Fruit fly (Drosophila melanogaster) whole organism, embryonic: ENCODE measurements around the gene Pk34A.

ENCODE experiments used
- Atf-2 ChIP-seq: fragments of 200-800 bp; sonication (Bioruptor generic); optimal IDR thresholded peaks from 2 replicates; lab custom pipeline; 2016; ENCODE audit warnings: missing biosample characterization, missing genetic modification characterization
- Atf6 ChIP-seq: fragments of 200-800 bp; sonication (Bioruptor generic); IDR thresholded peaks from 2 replicates; pipeline ENCODE4 v1.3.6; 2022; ENCODE audit warnings: missing biosample characterization, missing genetic modification characterization
- CG1024 ChIP-seq: fragments of 200-800 bp; sonication (Bioruptor generic); IDR thresholded peaks from 2 replicates; pipeline ENCODE4 v1.3.6; 2022; ENCODE audit warnings: missing biosample characterization, missing genetic modification characterization
- CG11560 ChIP-seq: fragments of 200-800 bp; sonication (Bioruptor generic); IDR thresholded peaks from 3 replicates; pipeline ENCODE4 v1.3.6; 2022; ENCODE audit warnings: missing biosample characterization, missing genetic modification characterization
- CG12744 ChIP-seq: fragments of 200-800 bp; sonication (Bioruptor generic); optimal IDR thresholded peaks from 2 replicates; lab custom pipeline; 2016; ENCODE audit warnings: missing biosample characterization, missing genetic modification characterization
- CG12769 ChIP-seq: fragments of 200-800 bp; sonication (Bioruptor generic); optimal IDR thresholded peaks from 2 replicates; lab custom pipeline; 2019; ENCODE audit warnings: missing biosample characterization, mild to moderate bottlenecking, missing genetic modification characterization, moderate library complexity
- CG14860 ChIP-seq: fragments of 200-800 bp; sonication (Bioruptor generic); IDR thresholded peaks from 3 replicates; pipeline ENCODE4 v1.3.6; 2022; ENCODE audit warnings: missing biosample characterization, missing genetic modification characterization; ENCODE audit not compliant: partially characterized antibody
- CG17186 ChIP-seq: fragments of 200-800 bp; sonication (Bioruptor generic); optimal IDR thresholded peaks from 3 replicates; lab custom pipeline; 2017; ENCODE audit warnings: missing biosample characterization, missing genetic modification reagents, missing genetic modification characterization
- CG18764 ChIP-seq: fragments of 200-800 bp; sonication (Bioruptor generic); optimal IDR thresholded peaks from 3 replicates; lab custom pipeline; 2016; ENCODE audit warnings: missing biosample characterization, missing genetic modification characterization
- CG2116 ChIP-seq: fragments of 200-800 bp; sonication (Bioruptor generic); optimal IDR thresholded peaks from 3 replicates; lab custom pipeline; 2018; ENCODE audit warnings: missing biosample characterization, mild to moderate bottlenecking, missing genetic modification characterization
- CG30431 ChIP-seq: fragments of 200-800 bp; sonication (Bioruptor generic); optimal IDR thresholded peaks from 2 replicates; lab custom pipeline; 2017; ENCODE audit warnings: missing biosample characterization, missing genetic modification characterization
- CG31441 ChIP-seq: fragments of 200-800 bp; sonication (Bioruptor generic); IDR thresholded peaks from 2 replicates; pipeline ENCODE4 v1.3.6; 2022; ENCODE audit warnings: missing biosample characterization, missing genetic modification characterization
- CG32767 ChIP-seq: fragments of 200-800 bp; sonication (Bioruptor generic); IDR thresholded peaks from 2 replicates; pipeline ENCODE4 v1.3.6; 2022; ENCODE audit warnings: missing biosample characterization, missing genetic modification characterization
- CG3407 ChIP-seq: fragments of 200-800 bp; sonication (Bioruptor generic); optimal IDR thresholded peaks from 2 replicates; lab custom pipeline; 2018; ENCODE audit warnings: missing biosample characterization, mild to moderate bottlenecking, missing genetic modification characterization
- CG5953 ChIP-seq: fragments of 200-800 bp; sonication (Bioruptor generic); IDR thresholded peaks from 2 replicates; pipeline ENCODE4 v1.3.6; 2022; ENCODE audit warnings: missing biosample characterization, missing genetic modification characterization
- CG7745 ChIP-seq: fragments of 200-800 bp; sonication (Bioruptor generic); optimal IDR thresholded peaks from 2 replicates; lab custom pipeline; 2018; ENCODE audit warnings: missing biosample characterization, mild to moderate bottlenecking, missing genetic modification characterization, moderate library complexity
- CG7928 ChIP-seq: fragments of 200-800 bp; sonication (Bioruptor generic); optimal IDR thresholded peaks from 2 replicates; lab custom pipeline; 2017; ENCODE audit warnings: missing biosample characterization, mild to moderate bottlenecking, missing genetic modification characterization
- CG8281 ChIP-seq: fragments of 200-800 bp; sonication (Bioruptor generic); optimal IDR thresholded peaks from 2 replicates; lab custom pipeline; 2018; ENCODE audit warnings: missing biosample characterization, mild to moderate bottlenecking, missing genetic modification characterization, moderate library complexity
- CG8924 ChIP-seq: fragments of 200-800 bp; optimal IDR thresholded peaks from 3 replicates; lab custom pipeline; 2019; ENCODE audit warnings: missing biosample characterization, mild to moderate bottlenecking, missing genetic modification characterization, moderate library complexity
- CoRest ChIP-seq: fragments of 200-800 bp; sonication (Bioruptor generic); optimal IDR thresholded peaks from 3 replicates; lab custom pipeline; 2018; ENCODE audit warnings: missing biosample characterization, mild to moderate bottlenecking, missing genetic modification characterization, moderate library complexity
- Dfd ChIP-seq, 2 experiments: fragments of >200 bp; optimal IDR thresholded peaks; 2 replicates each; lab custom pipeline; 2017; ENCODE audit warnings: missing biosample characterization in 2 of 2, missing genetic modification characterization in 2 of 2
- E2f2 ChIP-seq: fragments of 200-800 bp; sonication (Bioruptor generic); IDR thresholded peaks from 2 replicates; pipeline ENCODE4 v1.3.6; 2022; ENCODE audit warnings: missing biosample characterization, missing genetic modification characterization
- Hmr ChIP-seq: fragments of 200-800 bp; sonication (Bioruptor generic); optimal IDR thresholded peaks from 3 replicates; lab custom pipeline; 2017; ENCODE audit warnings: mild to moderate bottlenecking, missing biosample characterization, missing genetic modification reagents, missing genetic modification characterization
- Hr39 ChIP-seq: fragments of >200 bp; optimal IDR thresholded peaks from 2 replicates; lab custom pipeline; 2017
- Hsf ChIP-seq: fragments of 200-800 bp; sonication (Bioruptor generic); optimal IDR thresholded peaks from 3 replicates; lab custom pipeline; 2016; ENCODE audit warnings: missing biosample characterization, missing genetic modification characterization
- Lim3 ChIP-seq: fragments of 200-800 bp; sonication (Bioruptor generic); IDR thresholded peaks from 2 replicates; pipeline ENCODE4 v1.3.6; 2022; ENCODE audit warnings: missing biosample characterization, missing genetic modification characterization
- Med ChIP-seq: fragments of 200-800 bp; sonication (Bioruptor generic); peaks from one replicate; lab custom pipeline; 2016; ENCODE audit warnings: missing biosample characterization, missing genetic modification characterization, mild to moderate bottlenecking, inconsistent platforms, moderate library complexity
- NK7.1 ChIP-seq: fragments of 200-800 bp; sonication (Bioruptor generic); optimal IDR thresholded peaks from 3 replicates; lab custom pipeline; 2016; ENCODE audit warnings: missing biosample characterization, missing genetic modification characterization
- Neu2 ChIP-seq: fragments of 200-800 bp; sonication (Bioruptor generic); optimal IDR thresholded peaks from 3 replicates; lab custom pipeline; 2016; ENCODE audit warnings: missing biosample characterization, missing genetic modification characterization, borderline replicate concordance
- Rx ChIP-seq: fragments of 200-800 bp; sonication (Bioruptor generic); IDR thresholded peaks from 2 replicates; pipeline ENCODE4 v1.3.6; 2022; ENCODE audit warnings: missing biosample characterization, missing genetic modification characterization
- Sry-δ ChIP-seq: fragments of 200-800 bp; sonication (Bioruptor generic); optimal IDR thresholded peaks from 2 replicates; lab custom pipeline; 2016; ENCODE audit warnings: missing biosample characterization, missing genetic modification characterization
- Xbp1 ChIP-seq: fragments of 200-800 bp; sonication (Bioruptor generic); optimal IDR thresholded peaks from 3 replicates; lab custom pipeline; 2016; ENCODE audit warnings: missing biosample characterization, mild to moderate bottlenecking, missing genetic modification characterization
- ac ChIP-seq: fragments of 200-800 bp; sonication (Bioruptor generic); optimal IDR thresholded peaks from 3 replicates; lab custom pipeline; 2017; ENCODE audit warnings: missing biosample characterization, mild to moderate bottlenecking, missing genetic modification characterization
- al ChIP-seq: fragments of 200-800 bp; sonication (Bioruptor generic); IDR thresholded peaks from 2 replicates; pipeline ENCODE4 v1.3.6; 2022; ENCODE audit warnings: missing biosample characterization, missing genetic modification characterization
- ara ChIP-seq: fragments of 200-800 bp; sonication (Bioruptor generic); IDR thresholded peaks from 2 replicates; pipeline ENCODE4 v1.3.6; 2022; ENCODE audit warnings: missing biosample characterization, missing genetic modification characterization
- ash1 ChIP-seq: fragments of 200-800 bp; sonication (Bioruptor generic); optimal IDR thresholded peaks from 2 replicates; lab custom pipeline; 2018; ENCODE audit warnings: missing biosample characterization, mild to moderate bottlenecking, missing genetic modification characterization
- ato ChIP-seq: fragments of 200-800 bp; sonication (Bioruptor generic); IDR thresholded peaks from 2 replicates; pipeline ENCODE4 v1.3.6; 2022; ENCODE audit warnings: missing biosample characterization, missing genetic modification characterization; ENCODE audit not compliant: partially characterized antibody
- bsh ChIP-seq, 2 experiments: fragments of 200-800 bp; sonication (Bioruptor generic); optimal IDR thresholded peaks; 2 replicates each; lab custom pipeline; 2017 to 2018; ENCODE audit warnings: mild to moderate bottlenecking in 2 of 2, missing biosample characterization in 2 of 2, missing genetic modification characterization in 2 of 2, moderate library complexity in 1 of 2
- crc ChIP-seq: fragments of 200-800 bp; sonication (Bioruptor generic); optimal IDR thresholded peaks from 2 replicates; lab custom pipeline; 2016; ENCODE audit warnings: missing biosample characterization, missing genetic modification characterization
- fd102C ChIP-seq: fragments of 200-800 bp; sonication (Bioruptor generic); optimal IDR thresholded peaks from 2 replicates; lab custom pipeline; 2018; ENCODE audit warnings: missing biosample characterization, mild to moderate bottlenecking, missing genetic modification characterization, moderate library complexity
- gt ChIP-seq: fragments of 200-800 bp; sonication (Bioruptor generic); IDR thresholded peaks from 2 replicates; pipeline ENCODE4 v1.3.6; 2022; ENCODE audit warnings: missing biosample characterization, missing genetic modification characterization
- lab ChIP-seq: fragments of 200-800 bp; sonication (Bioruptor generic); optimal IDR thresholded peaks from 3 replicates; lab custom pipeline; 2017; ENCODE audit warnings: missing biosample characterization, missing genetic modification characterization, mild to moderate bottlenecking, moderate library complexity, missing genetic modification reagents
- nerfin-1 ChIP-seq: fragments of 200-800 bp; sonication (Bioruptor generic); optimal IDR thresholded peaks from 3 replicates; lab custom pipeline; 2019; ENCODE audit warnings: missing biosample characterization, mild to moderate bottlenecking, missing genetic modification characterization, moderate library complexity
- pb ChIP-seq: fragments of 200-800 bp; sonication (Bioruptor generic); optimal IDR thresholded peaks from 3 replicates; lab custom pipeline; 2016; ENCODE audit warnings: missing biosample characterization, missing genetic modification characterization
- slp2 ChIP-seq: fragments of 200-800 bp; sonication (Bioruptor generic); optimal IDR thresholded peaks from 2 replicates; lab custom pipeline; 2016; ENCODE audit warnings: missing biosample characterization, missing genetic modification characterization
- tin ChIP-seq: fragments of 200-800 bp; sonication (Bioruptor generic); optimal IDR thresholded peaks from 3 replicates; lab custom pipeline; 2016; ENCODE audit warnings: missing biosample characterization, missing genetic modification characterization
- unc-4 ChIP-seq: fragments of 200-800 bp; sonication (Bioruptor generic); IDR thresholded peaks from 2 replicates; pipeline ENCODE4 v1.3.6; 2022; ENCODE audit warnings: missing biosample characterization, missing genetic modification characterization; ENCODE audit not compliant: partially characterized antibody
- vnd ChIP-seq: fragments of 200-800 bp; sonication (Bioruptor generic); IDR thresholded peaks from 3 replicates; pipeline ENCODE4 v1.3.6; 2022; ENCODE audit warnings: missing biosample characterization, missing genetic modification characterization; ENCODE audit not compliant: partially characterized antibody
- vvl ChIP-seq: fragments of 200-800 bp; sonication (Bioruptor generic); IDR thresholded peaks from 2 replicates; pipeline ENCODE4 v1.3.6; 2022; ENCODE audit warnings: missing biosample characterization, missing genetic modification characterization
- yki ChIP-seq: fragments of >200 bp; optimal IDR thresholded peaks from 3 replicates; lab custom pipeline; 2018
- zen ChIP-seq: fragments of 200-800 bp; sonication (Bioruptor generic); optimal IDR thresholded peaks from 3 replicates; lab custom pipeline; 2018; ENCODE audit warnings: missing biosample characterization, mild to moderate bottlenecking, missing genetic modification characterization, moderate library complexity

Pk34A gene

DNA sequence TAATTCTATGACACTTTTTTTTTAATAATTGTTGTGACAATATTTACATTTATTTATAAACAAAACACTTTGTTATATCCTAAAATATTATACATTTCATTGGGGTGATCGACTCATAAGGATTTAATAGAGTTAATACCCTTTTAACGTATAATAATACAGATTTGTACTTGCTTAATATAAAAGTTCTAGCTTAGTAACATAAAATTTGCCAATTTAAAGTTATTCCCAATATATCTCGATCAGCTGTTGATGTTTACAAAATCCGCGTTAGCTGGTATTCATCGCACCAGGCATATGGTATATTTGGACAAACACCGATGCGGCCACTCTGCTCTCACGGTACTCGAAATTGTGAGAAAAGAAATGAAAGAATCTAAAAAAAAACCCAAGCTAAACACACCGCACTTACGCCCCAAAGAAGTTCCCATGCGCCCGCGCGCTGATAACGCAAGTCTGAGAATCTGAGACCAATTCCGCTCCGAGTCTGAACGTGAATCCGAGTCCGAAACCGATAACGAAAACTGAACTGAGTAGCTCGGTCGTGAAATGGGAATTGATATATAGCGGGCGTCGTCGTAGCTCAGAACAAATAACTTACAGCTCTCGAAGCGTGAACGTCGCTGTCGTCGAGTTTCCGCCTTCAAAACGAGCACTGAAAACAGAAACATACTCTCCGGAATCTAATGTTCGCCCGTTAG, 45.0 kb downstream of the Pk34A start, which contains the start of gene Pect (continued):
- TF ChIP-seq gt (GFP tag; lab: Robert Waterston, UW) (no peak), Atf-2 (GFP tag; lab: Kevin White, UChicago) (no peak), Med (peak; percentile 79), ash1 (GFP tag; lab: Kevin White, UChicago) (no peak), CG3407 (GFP tag; lab: Kevin White, UChicago) (no peak), lab (GFP tag; lab: Kevin White, UChicago) (no peak), CG7745 (tag; lab: Kevin White, UChicago) (no peak), CG30431 (GFP tag; lab: Kevin White, UChicago) (no peak), Hr39 (no peak), NK7.1 (GFP tag; lab: Kevin White, UChicago) (no peak), Hmr (GFP tag; lab: Kevin White, UChicago) (peak; percentile 6), crc (GFP tag; lab: Kevin White, UChicago) (no peak), vnd (GFP tag; lab: Robert Waterston, UW) (peak; percentile 40; the same call in 1 of the 3 replicates), CG31441 (GFP tag; lab: Robert Waterston, UW) (no peak), CG8281 (tag; lab: Kevin White, UChicago) (no peak), Dfd (GFP tag; optimal IDR thresholded peaks at IDR 0.05; lab: Kevin White, UChicago) (no peak), tin (GFP tag; lab: Kevin White, UChicago) (no peak), zen (tag; lab: Kevin White, UChicago) (no peak), CG1024 (GFP tag; lab: Robert Waterston, UW) (no peak), Hsf (GFP tag; lab: Kevin White, UChicago) (no peak), vvl (GFP tag; lab: Robert Waterston, UW) (peak; percentile 18; the same call in 1 of the 2 replicates), yki (lab: Kevin White, UChicago) (no peak), fd102C (no peak), CG32767 (no peak), slp2 (GFP tag; lab: Kevin White, UChicago) (no peak), CG14860 (no peak), CG17186 (GFP tag; lab: Kevin White, UChicago) (peak; percentile 11), Sry-δ (GFP tag; lab: Kevin White, UChicago) (peak; percentile 53), Atf6 (GFP tag; lab: Robert Waterston, UW) (no peak), ato (peak; percentile 28; the same call in 1 of the 2 replicates), CG18764 (GFP tag; lab: Kevin White, UChicago) (no peak), CG5953 (GFP tag; lab: Robert Waterston, UW) (no peak), CG11560 (tag; lab: Robert Waterston, UW) (no peak), pb (GFP tag; lab: Kevin White, UChicago) (no peak), Xbp1 (peak; percentile 2), CG12769 (tag; lab: Kevin White, UChicago) (no peak), al (GFP tag; lab: Robert Waterston, UW) (0 out of 2 replicates have a peak, but pooled peaks have one; percentile 27), ara (GFP tag; lab: Robert Waterston, UW) (no peak), Neu2 (GFP tag; lab: Kevin White, UChicago) (no peak), nerfin-1 (no peak), Rx (GFP tag; lab: Robert Waterston, UW) (no peak), Lim3 (no peak), CG8924 (peak; percentile 71), bsh (GFP tag; optimal IDR thresholded peaks at IDR 0.05; lab: Kevin White, UChicago) (peak in 1 of 2 experiments; percentile 42), CG2116 (no peak), E2f2 (GFP tag; lab: Robert Waterston, UW) (0 out of 2 replicates have a peak, but pooled peaks have one; percentile 6), CG7928 (GFP tag; lab: Kevin White, UChicago) (no peak), CoRest (tag; lab: Kevin White, UChicago) (peak; percentile 58), CG12744 (GFP tag; lab: Kevin White, UChicago) (no peak), ac (GFP tag; lab: Kevin White, UChicago) (no peak), unc-4 (peak; percentile 60)
